Worm (Caenorhabditis elegans) whole organism, L4/young adult: Measurements from ENCODE around the gene srd-29.

Experiments
- W03F9.2 ChIP-seq: fragments of 150-350 bp; optimal IDR thresholded peaks from 2 replicates; lab custom pipeline; 2014; ENCODE audit warnings: missing biosample characterization, missing genetic modification characterization
- dao-5 ChIP-seq: sonication (generic microtip); optimal IDR thresholded peaks from 2 replicates; lab custom pipeline; 2016; ENCODE audit warnings: missing genotype, missing genetic modification characterization, moderate library complexity, missing compliant biosample characterization
- him-1 ChIP-seq: sonication (generic microtip); optimal IDR thresholded peaks from 2 replicates; lab custom pipeline; 2016; ENCODE audit warnings: missing genotype, missing genetic modification reagents, missing genetic modification characterization, missing compliant biosample characterization

- no peak for TF ChIP-seq him-1 (tag; lab: Kevin White, UChicago)
- no peak for TF ChIP-seq dao-5 (tag; lab: Kevin White, UChicago)
- no peak for TF ChIP-seq W03F9.2 (tag; lab: Kevin White, UChicago)
Measured at ce11 chrV:7626550-7626949, 9.0 kb upstream of the srd-29 start, which contains the start of gene F07C4.6.
